Worm (Caenorhabditis elegans): ENCODE data around the gene cpr-1.

DNA sequence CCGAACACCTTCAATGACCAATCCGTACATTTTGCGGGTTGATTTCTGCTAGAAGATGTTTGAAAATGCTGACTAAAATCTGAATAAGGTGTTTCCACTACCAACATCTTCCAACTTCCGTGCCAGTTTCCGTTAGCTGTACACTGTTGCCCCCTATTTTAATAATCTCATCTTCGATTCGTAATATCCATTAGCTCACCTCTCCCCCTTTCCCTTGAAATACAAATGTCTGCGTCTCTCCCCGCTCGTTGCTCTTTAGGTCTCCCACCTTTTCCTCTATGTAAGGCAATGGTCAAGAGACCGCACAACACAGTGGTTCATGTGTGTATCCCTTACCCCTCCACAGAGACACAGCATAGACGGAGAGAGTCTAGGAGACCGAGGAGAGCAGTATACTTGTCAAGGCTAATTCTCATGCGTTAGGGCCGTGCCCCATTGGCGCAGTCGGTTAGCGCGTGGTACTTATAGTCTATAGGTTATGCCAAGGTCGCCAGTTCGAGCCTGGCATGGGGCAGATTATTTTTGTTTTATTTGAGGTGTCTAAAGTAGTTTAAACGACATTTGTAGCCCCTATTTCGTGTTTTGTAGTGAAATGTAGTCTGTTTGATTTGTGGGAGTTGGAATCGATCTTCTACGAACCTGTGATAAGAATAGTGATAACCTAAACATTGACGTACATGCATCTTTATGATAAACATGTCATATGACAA, 26.6 kb downstream of the cpr-1 start, which contains the start of gene gcy-33:
- peak; percentile 48 for TF ChIP-seq him-1 (tag; optimal IDR thresholded peaks at IDR 0.05)
- peak; percentile 62 for TF ChIP-seq W03F9.2 (tag; optimal IDR thresholded peaks at IDR 0.05)
- peak; percentile 94 for TF ChIP-seq dao-5 (tag; optimal IDR thresholded peaks at IDR 0.05)

All from whole organism, L4/young adult.